Worm (Caenorhabditis elegans) whole organism, L4 larva: ENCODE data around the gene K09H11.15.

Experiments used
- F37D6.2 ChIP-seq: sonication (generic microtip); optimal IDR thresholded peaks from 2 replicates; lab custom pipeline; 2016; ENCODE audit warnings: mild to moderate bottlenecking, missing genetic modification characterization, missing compliant biosample characterization
- ZK337.2 ChIP-seq: fragments of 200-800 bp; sonication (Bioruptor generic); IDR thresholded peaks from 2 replicates; pipeline ENCODE4 v1.3.6; 2022; ENCODE audit warnings: missing genetic modification reagents, missing genetic modification characterization, missing compliant biosample characterization
- ZK546.5 ChIP-seq, 2 experiments: sonication (generic microtip); optimal IDR thresholded peaks; 2 replicates each; lab custom pipeline; 2017; ENCODE audit warnings: missing biosample characterization in 2 of 2, missing genetic modification characterization in 2 of 2
- ama-1 ChIP-seq: fragments of 150-350 bp; optimal IDR thresholded peaks from 2 replicates; lab custom pipeline; 2014; ENCODE audit warnings: inconsistent platforms, mixed read lengths
- ceh-44 ChIP-seq: fragments of 200-800 bp; sonication (Bioruptor generic); IDR thresholded peaks from 2 replicates; pipeline ENCODE4 v1.3.6; 2022; ENCODE audit warnings: missing genetic modification reagents, missing genetic modification characterization, missing compliant biosample characterization
- daf-16 ChIP-seq, 3 experiments: sonication (generic microtip); optimal IDR thresholded peaks; 2 replicates each; lab custom pipeline; 2016 to 2017; ENCODE audit warnings: missing genetic modification characterization in 3 of 3, missing genetic modification reagents in 3 of 3, mild to moderate bottlenecking in 2 of 3, missing compliant biosample characterization in 2 of 3, missing biosample characterization in 1 of 3, moderate library complexity in 1 of 3
- dmd-8 ChIP-seq: fragments of 200-800 bp; sonication (Bioruptor generic); IDR thresholded peaks from 2 replicates; pipeline ENCODE4 v1.3.6; 2022; ENCODE audit warnings: missing genetic modification characterization, missing compliant biosample characterization
- madf-9 ChIP-seq: fragments of 200-800 bp; sonication (Bioruptor generic); conservative IDR thresholded peaks from 2 replicates; pipeline ENCODE4 v1.3.6; 2022; ENCODE audit warnings: missing genetic modification reagents, missing genetic modification characterization, missing compliant biosample characterization

K09H11.15 gene

DNA sequence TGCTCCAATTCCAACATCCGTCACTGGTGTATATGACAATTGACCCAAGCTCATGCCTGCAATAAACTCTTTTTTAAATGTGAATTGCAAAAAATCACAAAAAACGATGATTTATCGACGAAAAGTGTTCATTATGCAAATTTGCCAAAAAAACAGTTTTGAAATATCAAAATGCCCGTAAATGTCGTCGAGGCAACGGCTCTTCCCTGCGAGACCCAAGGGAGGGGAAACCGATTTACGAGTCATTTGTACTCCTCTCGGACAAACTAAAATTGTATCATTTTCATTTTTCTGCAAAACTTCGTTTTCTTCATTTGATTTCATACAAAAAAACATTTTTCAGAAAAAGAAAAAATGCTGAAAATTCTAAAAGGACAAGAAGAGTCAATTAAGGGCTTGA lies 46.1 kb downstream of the K09H11.15 start, which contains the start of the genes hmgs-1 and F25B4.4 (continued):
- TF ChIP-seq ZK546.5 (tag; optimal IDR thresholded peaks at IDR 0.05; lab: Kevin White, UChicago) (peak in 1 of 2 experiments; percentile 21), madf-9 (0 out of 2 replicates have a peak, but pooled peaks have one; percentile 26), ceh-44 (GFP tag; lab: Robert Waterston, UW) (0 out of 2 replicates have a peak, but pooled peaks have one; percentile 27)

DNA sequence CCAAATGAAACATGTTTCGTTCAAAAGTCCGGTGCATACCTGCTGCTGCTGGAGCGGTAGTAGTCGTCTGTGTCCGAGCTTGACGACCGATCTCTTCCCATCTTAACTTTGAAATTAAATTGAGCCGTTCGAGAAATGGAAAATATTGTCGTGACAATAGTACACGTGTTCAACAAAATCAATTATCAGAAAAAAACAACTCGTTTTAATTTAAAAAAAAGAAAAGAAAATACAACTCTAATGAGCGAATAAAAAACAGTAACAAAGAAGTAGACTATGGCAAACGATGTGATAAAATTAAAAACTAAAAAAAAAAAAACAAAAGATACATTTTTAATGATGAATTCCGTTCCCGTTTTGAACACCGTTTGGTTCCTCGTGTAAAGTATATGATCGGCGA lies 48.2 kb downstream of the K09H11.15 start, which contains the start of gene prp-39:
Gene prp-39 (minus strand): TSS at position 101 of the 400 bp plus-strand sequence.
- TF ChIP-seq daf-16 (GFP tag; optimal IDR thresholded peaks at IDR 0.05; lab: Kevin White, UChicago) (no peak), daf-16 (tag; optimal IDR thresholded peaks at IDR 0.05; lab: Kevin White, UChicago) (peak; percentile 1), dmd-8 (GFP tag; lab: Robert Waterston, UW) (no peak), ama-1 (lab: Kevin White, UChicago) (peak; percentile 45), F37D6.2 (tag; lab: Kevin White, UChicago) (no peak), ZK337.2 (GFP tag; lab: Robert Waterston, UW) (no peak)
- TF ChIP-seq, all 104 proteins: peak for 2
